Fruit fly (Drosophila melanogaster): ENCODE data around the gene CG32459.
A peak's percentile ranks its signal among the peaks of the same experiment; 100 is the strongest.

CG32459 gene

DNA sequence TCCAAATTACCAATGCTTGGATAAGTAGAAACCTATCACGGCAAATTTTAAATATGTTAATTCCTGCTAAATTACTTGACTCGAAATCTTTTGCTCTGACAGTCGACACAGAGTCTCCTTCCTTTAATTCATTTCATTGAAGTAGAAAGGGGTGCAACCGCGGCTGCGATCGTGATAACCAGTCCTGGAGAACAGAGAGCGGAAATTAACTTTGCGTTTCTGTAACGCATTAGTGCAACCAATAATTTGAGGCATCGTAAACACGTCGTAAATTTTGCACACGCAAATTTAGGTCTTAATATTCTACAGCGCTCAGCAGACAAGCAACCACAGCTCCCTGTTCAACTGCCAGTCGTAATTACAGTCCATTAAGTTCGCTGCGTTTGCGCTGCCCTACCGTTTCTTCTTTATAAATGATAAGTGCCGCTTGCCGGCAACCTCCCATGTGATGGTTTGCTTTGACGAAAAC is at the start of gene CG32459:
Gene CG32459 (minus strand): TSS at position 51 of the 469 bp plus-strand sequence.
- peak; percentile 60 for TF ChIP-seq Dll (optimal IDR thresholded peaks at IDR 0.05)
- no peak for TF ChIP-seq EcR (GFP tag; optimal IDR thresholded peaks at IDR 0.05)

dm6 chr3L:22901612-22902011 is 45.8 kb upstream of the CG32459 start, which contains the start of gene BoYb:
BoYb (plus strand) TSS chr3L:22901912.
- TF ChIP-seq EcR (GFP tag; optimal IDR thresholded peaks at IDR 0.05): no peak
- TF ChIP-seq Dll (optimal IDR thresholded peaks at IDR 0.05): no peak
- no peak for TF ChIP-seq pan (optimal IDR thresholded peaks at IDR 0.05)
- TF ChIP-seq CG8478 (optimal IDR thresholded peaks at IDR 0.05): no peak
- TF ChIP-seq psq (optimal IDR thresholded peaks at IDR 0.05): no peak
- TF ChIP-seq usp (GFP tag; optimal IDR thresholded peaks at IDR 0.05): no peak

dm6 chr3L:22898444-22898843 is 42.6 kb upstream of the CG32459 start, which contains the start of gene CG11131:
CG11131 (plus strand) TSS chr3L:22898744.
- TF ChIP-seq psq (optimal IDR thresholded peaks at IDR 0.05) (no peak), Dll (optimal IDR thresholded peaks at IDR 0.05) (no peak), CG8478 (optimal IDR thresholded peaks at IDR 0.05) (no peak), pan (optimal IDR thresholded peaks at IDR 0.05) (no peak)

DNA sequence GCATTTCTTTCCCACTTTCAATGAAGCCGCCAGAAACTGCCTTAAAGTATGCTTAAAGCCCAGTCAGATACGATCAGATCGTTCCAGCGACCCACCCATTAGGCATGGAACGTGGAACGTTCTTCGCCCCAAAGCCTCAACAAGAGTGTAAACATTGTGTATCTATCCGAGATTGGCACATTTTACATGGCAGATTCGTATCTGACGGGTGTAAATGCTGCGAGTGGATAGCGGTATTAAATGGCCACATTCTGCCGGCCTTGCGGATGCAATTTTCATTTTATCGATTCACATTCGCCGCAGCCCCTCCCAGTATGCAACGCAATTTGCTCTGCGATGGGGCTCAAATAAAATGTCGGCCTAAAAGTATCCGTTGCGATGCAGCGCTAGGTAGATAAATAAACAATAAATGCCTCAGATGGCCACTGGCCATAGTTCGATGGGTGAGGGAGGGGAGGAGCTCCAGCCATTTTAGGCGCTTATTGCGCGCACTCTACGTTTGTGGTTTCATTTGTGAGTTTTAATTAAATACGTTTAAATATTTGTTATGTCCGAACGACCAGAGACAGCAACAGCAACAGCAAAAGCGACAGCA is 38.9 kb upstream of the CG32459 start:
- TF ChIP-seq EcR (GFP tag; optimal IDR thresholded peaks at IDR 0.05) (no peak), CG8478 (optimal IDR thresholded peaks at IDR 0.05) (no peak), Dll (optimal IDR thresholded peaks at IDR 0.05) (no peak), psq (optimal IDR thresholded peaks at IDR 0.05) (no peak)

DNA sequence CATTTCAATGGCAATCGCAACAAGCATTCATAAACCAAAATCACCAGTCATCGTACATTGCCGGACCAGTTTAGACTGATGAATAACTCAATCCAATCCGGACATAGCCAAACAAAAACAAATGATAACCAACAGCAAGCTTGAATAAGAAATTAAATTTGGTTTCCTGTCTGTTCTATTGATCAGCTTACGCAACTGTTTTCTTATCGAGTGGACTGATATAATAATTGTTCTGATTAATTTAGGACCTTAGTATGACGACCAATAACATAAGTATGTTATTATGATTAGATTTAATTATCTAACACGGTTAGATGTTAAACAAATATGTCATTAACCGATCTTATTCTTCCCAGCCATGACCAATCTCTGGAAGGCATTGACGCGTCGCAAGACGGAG is 35.1 kb upstream of the CG32459 start:
- TF ChIP-seq EcR (GFP tag; optimal IDR thresholded peaks at IDR 0.05) (no peak), CG8478 (optimal IDR thresholded peaks at IDR 0.05) (no peak)

DNA sequence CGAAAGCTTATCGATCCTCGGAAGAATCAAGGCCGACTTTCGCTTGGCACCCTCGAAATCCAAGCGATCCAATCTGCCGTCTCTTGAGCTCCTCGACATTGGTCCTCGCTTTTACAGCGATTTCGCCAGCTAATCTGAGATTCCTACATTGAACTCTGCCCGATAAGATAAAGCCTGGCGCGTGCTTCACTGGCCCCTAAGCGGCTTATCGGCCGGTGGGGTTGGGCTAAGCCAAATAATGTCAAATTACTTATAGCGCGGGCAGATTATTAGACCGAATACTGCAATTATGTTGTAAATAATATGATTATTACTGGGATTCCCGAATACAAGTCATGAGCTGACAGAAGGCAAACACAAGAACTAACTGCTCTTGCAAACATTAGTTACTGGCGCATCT is 34.2 kb upstream of the CG32459 start:
- no peak for TF ChIP-seq usp (GFP tag; optimal IDR thresholded peaks at IDR 0.05)
- TF ChIP-seq pan (optimal IDR thresholded peaks at IDR 0.05): no peak
- no peak for TF ChIP-seq CG8478 (optimal IDR thresholded peaks at IDR 0.05)
- no peak for TF ChIP-seq Dll (optimal IDR thresholded peaks at IDR 0.05)
- TF ChIP-seq EcR (GFP tag; optimal IDR thresholded peaks at IDR 0.05): no peak
- no peak for TF ChIP-seq psq (optimal IDR thresholded peaks at IDR 0.05)

- TF ChIP-seq pan (optimal IDR thresholded peaks at IDR 0.05) (no peak), Dll (optimal IDR thresholded peaks at IDR 0.05) (no peak), psq (optimal IDR thresholded peaks at IDR 0.05) (no peak), usp (GFP tag; optimal IDR thresholded peaks at IDR 0.05) (no peak), EcR (GFP tag; optimal IDR thresholded peaks at IDR 0.05) (no peak), CG8478 (optimal IDR thresholded peaks at IDR 0.05) (no peak)
Measured at dm6 chr3L:22888591-22889258, 32.9 kb upstream of the CG32459 start.

- no peak for TF ChIP-seq psq (optimal IDR thresholded peaks at IDR 0.05)
- no peak for TF ChIP-seq pan (optimal IDR thresholded peaks at IDR 0.05)
- no peak for TF ChIP-seq Dll (optimal IDR thresholded peaks at IDR 0.05)
- TF ChIP-seq CG8478 (optimal IDR thresholded peaks at IDR 0.05): no peak
- no peak for TF ChIP-seq usp (GFP tag; optimal IDR thresholded peaks at IDR 0.05)
- no peak for TF ChIP-seq EcR (GFP tag; optimal IDR thresholded peaks at IDR 0.05)
Measured at dm6 chr3L:22887677-22888076, 31.8 kb upstream of the CG32459 start.

- no peak for TF ChIP-seq Dll (optimal IDR thresholded peaks at IDR 0.05)
- no peak for TF ChIP-seq pan (optimal IDR thresholded peaks at IDR 0.05)
- no peak for TF ChIP-seq EcR (GFP tag; optimal IDR thresholded peaks at IDR 0.05)
- no peak for TF ChIP-seq psq (optimal IDR thresholded peaks at IDR 0.05)
- no peak for TF ChIP-seq usp (GFP tag; optimal IDR thresholded peaks at IDR 0.05)
- no peak for TF ChIP-seq CG8478 (optimal IDR thresholded peaks at IDR 0.05)
Measured at dm6 chr3L:22886939-22887338, 31.1 kb upstream of the CG32459 start.

DNA sequence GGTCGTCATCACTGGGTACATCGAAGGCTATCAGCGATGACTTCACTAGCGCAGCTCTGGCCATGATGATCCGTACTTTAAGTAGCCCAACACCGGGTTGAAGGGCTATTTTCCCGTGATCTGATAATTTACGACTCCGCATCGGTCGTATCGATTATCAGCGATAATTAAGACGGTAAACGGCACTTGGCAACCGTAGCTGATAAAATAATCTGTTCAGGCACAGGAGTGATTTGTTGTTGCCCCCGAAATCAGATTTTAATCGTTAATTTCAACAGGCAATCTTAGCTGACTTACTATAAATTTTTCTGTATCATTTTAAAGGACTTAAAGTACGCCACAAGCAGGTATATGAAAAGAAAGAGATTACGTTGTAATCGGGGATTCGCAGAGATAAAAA is 30.0 kb upstream of the CG32459 start:
- no peak for TF ChIP-seq psq (optimal IDR thresholded peaks at IDR 0.05)

DNA sequence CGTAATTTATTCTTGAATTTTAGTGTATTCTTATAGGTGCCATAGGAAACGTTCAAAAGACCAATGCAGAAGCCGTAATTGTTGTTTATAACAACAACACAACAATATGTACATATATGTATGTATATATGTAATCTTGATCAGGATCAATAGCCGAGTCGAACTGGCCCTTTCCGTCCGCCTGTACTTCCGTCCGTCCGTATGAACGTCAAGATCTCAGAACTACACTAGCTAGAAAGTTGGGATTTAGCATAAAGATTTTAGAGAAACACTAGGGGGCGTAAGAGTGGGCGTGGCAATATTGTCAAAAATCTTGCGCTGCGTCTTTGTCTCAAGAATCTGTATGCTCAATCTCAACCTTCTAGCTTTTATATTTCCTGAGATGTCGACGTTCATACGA is 28.6 kb upstream of the CG32459 start:
- TF ChIP-seq psq (optimal IDR thresholded peaks at IDR 0.05): no peak
- TF ChIP-seq EcR (GFP tag; optimal IDR thresholded peaks at IDR 0.05): no peak
- no peak for TF ChIP-seq usp (GFP tag; optimal IDR thresholded peaks at IDR 0.05)
- no peak for TF ChIP-seq CG8478 (optimal IDR thresholded peaks at IDR 0.05)
- no peak for TF ChIP-seq pan (optimal IDR thresholded peaks at IDR 0.05)
- no peak for TF ChIP-seq Dll (optimal IDR thresholded peaks at IDR 0.05)

DNA sequence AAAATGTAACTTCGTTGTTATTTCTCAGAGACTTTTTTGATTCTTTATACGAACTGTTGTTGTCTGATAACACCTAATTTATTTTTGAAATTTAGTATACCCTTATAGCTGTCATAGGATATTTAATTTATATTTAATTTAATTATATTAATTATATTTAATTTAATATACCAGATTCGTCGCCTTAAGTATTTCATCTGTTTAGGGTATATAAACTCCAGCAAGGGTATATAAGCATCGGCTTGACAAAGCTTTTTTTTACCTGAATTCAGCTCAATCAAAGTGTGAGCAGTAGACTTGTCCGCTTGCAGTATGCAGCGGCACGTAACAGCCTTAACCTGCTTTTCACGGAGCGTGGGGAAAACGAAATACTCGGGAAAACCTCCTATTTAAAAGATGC is 27.8 kb upstream of the CG32459 start:
- TF ChIP-seq CG8478 (optimal IDR thresholded peaks at IDR 0.05): no peak
- no peak for TF ChIP-seq psq (optimal IDR thresholded peaks at IDR 0.05)
- no peak for TF ChIP-seq pan (optimal IDR thresholded peaks at IDR 0.05)
- no peak for TF ChIP-seq usp (GFP tag; optimal IDR thresholded peaks at IDR 0.05)
- no peak for TF ChIP-seq Dll (optimal IDR thresholded peaks at IDR 0.05)
- TF ChIP-seq EcR (GFP tag; optimal IDR thresholded peaks at IDR 0.05): no peak

- TF ChIP-seq EcR (GFP tag; optimal IDR thresholded peaks at IDR 0.05) (no peak), Dll (optimal IDR thresholded peaks at IDR 0.05) (no peak), pan (optimal IDR thresholded peaks at IDR 0.05) (no peak)
Measured at dm6 chr3L:22880914-22881313, 25.1 kb upstream of the CG32459 start, which contains the start of gene slif. slif (plus strand) TSS chr3L:22881045.
